Fruit fly (Drosophila melanogaster): ENCODE measurements around the gene eg.

- no peak for TF ChIP-seq CG34367 (tag; optimal IDR thresholded peaks at IDR 0.05)
- no peak for TF ChIP-seq CG14655 (GFP tag; optimal IDR thresholded peaks at IDR 0.05)
- no peak for TF ChIP-seq Pif1A (GFP tag; optimal IDR thresholded peaks at IDR 0.05)
- TF ChIP-seq CG9948 (tag; optimal IDR thresholded peaks at IDR 0.05): no peak
- no peak for TF ChIP-seq D1 (tag; optimal IDR thresholded peaks at IDR 0.05)
- TF ChIP-seq CG17806 (tag; optimal IDR thresholded peaks at IDR 0.05): no peak
- no peak for TF ChIP-seq gl (tag; optimal IDR thresholded peaks at IDR 0.05)
- no peak for TF ChIP-seq CG15710 (tag; optimal IDR thresholded peaks at IDR 0.05)
- no peak for TF ChIP-seq Snoo (tag; optimal IDR thresholded peaks at IDR 0.05)
- TF ChIP-seq CG12605 (GFP tag; IDR thresholded peaks at IDR 0.05): no peak
- no peak for TF ChIP-seq CG8159 (tag; optimal IDR thresholded peaks at IDR 0.05)
These were observed 8.1 kb upstream of the eg start for dm6 chr3L:21800424-21800823.

Data from whole organism, pupa.